Worm (Caenorhabditis elegans): ENCODE data around the gene col-92.

DNA sequence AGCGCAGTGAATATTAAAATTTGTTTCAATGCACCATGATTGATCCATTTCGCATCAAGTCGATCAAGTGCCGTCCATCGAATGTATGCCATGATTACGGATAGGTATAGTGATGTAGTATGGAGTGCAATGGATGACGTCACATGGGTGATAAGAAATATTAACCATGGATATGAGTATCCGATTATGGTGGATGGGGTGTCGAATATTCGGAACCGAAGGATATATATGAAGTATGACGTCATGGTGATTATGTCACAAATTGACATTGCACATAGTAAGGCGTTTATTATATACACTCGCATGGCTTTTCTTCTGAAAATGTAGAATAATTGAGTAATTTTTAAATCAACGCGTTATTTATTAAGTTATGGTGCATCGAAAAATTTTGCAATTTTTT lies 11.0 kb upstream of the col-92 start:
- TF ChIP-seq elt-2 (tag; optimal IDR thresholded peaks at IDR 0.05): no peak
- no peak for TF ChIP-seq ceh-6 (GFP tag; optimal IDR thresholded peaks at IDR 0.05)
- TF ChIP-seq ref-2 (tag; optimal IDR thresholded peaks at IDR 0.05): no peak
- no peak for TF ChIP-seq ama-1 (optimal IDR thresholded peaks at IDR 0.05)
- no peak for TF ChIP-seq lin-11 (tag; optimal IDR thresholded peaks at IDR 0.05)
- no peak for TF ChIP-seq dve-1 (tag; optimal IDR thresholded peaks at IDR 0.05)
- TF ChIP-seq fkh-6 (tag; optimal IDR thresholded peaks at IDR 0.05): no peak
- TF ChIP-seq C08G9.2 (tag; optimal IDR thresholded peaks at IDR 0.05): no peak

All from whole organism, late embryonic.